Fruit fly (Drosophila melanogaster): Measurements from ENCODE around the gene mRpL36.

The mRpL36 gene

DNA sequence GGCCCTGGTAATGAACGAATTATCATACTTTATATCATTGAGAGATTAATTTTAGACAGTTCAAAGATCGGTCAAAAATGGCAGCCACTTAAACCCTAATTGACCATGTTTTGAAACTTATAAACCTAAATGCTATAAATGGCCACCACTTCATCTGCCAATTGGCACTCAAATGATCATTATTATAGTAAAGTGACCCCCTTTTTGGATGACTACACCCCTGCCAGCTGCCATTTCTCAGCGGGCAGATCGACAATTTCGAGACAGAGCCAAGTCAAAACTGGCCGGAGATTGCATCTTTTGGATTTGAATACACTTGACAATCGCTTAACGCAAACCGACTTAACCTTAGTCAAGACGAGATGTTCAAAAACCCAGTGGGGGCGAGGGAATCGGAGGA is 31.3 kb upstream of the mRpL36 start (continued):
- TF ChIP-seq CG9139 (GFP tag; optimal IDR thresholded peaks at IDR 0.05) (no peak), Met (GFP tag; optimal IDR thresholded peaks at IDR 0.05) (peak; percentile 29), CG34406 (GFP tag; optimal IDR thresholded peaks at IDR 0.05) (peak; percentile 45), CG6808 (GFP tag; optimal IDR thresholded peaks at IDR 0.05) (no peak), CG3919 (GFP tag; optimal IDR thresholded peaks at IDR 0.05) (peak; percentile 42), dac (GFP tag; optimal IDR thresholded peaks at IDR 0.05) (no peak), CG8632 (GFP tag; optimal IDR thresholded peaks at IDR 0.05) (peak; percentile 29), net (GFP tag; optimal IDR thresholded peaks at IDR 0.05) (peak; percentile 15), Eip93F (GFP tag; optimal IDR thresholded peaks at IDR 0.05) (no peak), CG1621 (tag; optimal IDR thresholded peaks at IDR 0.05) (no peak), vri (GFP tag; optimal IDR thresholded peaks at IDR 0.05) (no peak)

DNA sequence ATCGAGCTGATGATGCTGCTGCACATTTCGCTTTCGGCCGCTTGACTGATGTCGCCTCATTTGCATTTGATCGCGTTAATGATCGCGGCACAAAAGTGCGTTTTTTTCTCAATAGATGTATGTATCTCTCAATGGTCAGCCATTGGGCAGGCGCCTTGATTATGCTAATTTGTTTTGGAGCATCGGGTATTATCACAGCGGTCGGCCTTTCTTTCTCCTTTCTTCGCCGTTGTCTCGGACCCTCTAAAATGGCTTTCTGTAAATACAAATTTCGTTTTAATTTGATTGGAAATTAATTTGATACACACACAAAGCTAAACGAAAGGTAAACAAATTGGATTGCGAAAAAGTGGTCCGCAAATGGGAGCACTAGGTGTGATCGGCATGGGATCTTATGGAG is 30.4 kb upstream of the mRpL36 start:
- TF ChIP-seq fd85E (GFP tag; optimal IDR thresholded peaks at IDR 0.05) (no peak), CG8319 (GFP tag; optimal IDR thresholded peaks at IDR 0.05) (no peak), CG32006 (GFP tag; optimal IDR thresholded peaks at IDR 0.05) (no peak), Blimp-1 (GFP tag; optimal IDR thresholded peaks at IDR 0.05) (no peak), pdm3 (GFP tag; optimal IDR thresholded peaks at IDR 0.05) (no peak), Met (GFP tag; optimal IDR thresholded peaks at IDR 0.05) (no peak), Smox (GFP tag; optimal IDR thresholded peaks at IDR 0.05) (no peak), CG11294 (GFP tag; IDR thresholded peaks at IDR 0.05) (no peak), spab (GFP tag; optimal IDR thresholded peaks at IDR 0.05) (no peak), OdsH (GFP tag; optimal IDR thresholded peaks at IDR 0.05) (no peak), fd59A (GFP tag; optimal IDR thresholded peaks at IDR 0.05) (no peak), topi (GFP tag; optimal IDR thresholded peaks at IDR 0.05) (no peak)

DNA sequence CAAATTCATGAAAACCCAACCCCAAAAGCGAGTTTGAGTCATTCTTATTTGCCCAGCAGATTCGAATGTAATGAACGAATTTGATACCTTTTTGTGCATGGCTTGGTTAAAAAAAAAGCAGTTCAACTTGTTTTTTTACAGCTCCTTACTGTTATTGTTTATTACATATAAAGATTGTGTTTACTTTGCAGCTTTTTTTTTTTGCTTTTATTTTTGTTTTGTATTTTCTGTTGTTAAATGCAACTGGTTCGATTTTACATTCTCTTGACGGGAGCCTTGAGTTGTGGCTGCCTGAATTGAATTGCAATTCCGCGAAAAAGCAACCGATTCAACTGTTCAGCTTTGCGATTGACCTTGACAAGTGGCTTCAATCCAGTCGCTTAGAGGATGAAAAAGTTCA is 29.6 kb upstream of the mRpL36 start:
- TF ChIP-seq Eip78C (GFP tag) (peak; percentile 18), ss (GFP tag; optimal IDR thresholded peaks at IDR 0.05) (peak in 1 of 2 experiments; percentile 36), achi (GFP tag; optimal IDR thresholded peaks at IDR 0.05) (no peak), esn (GFP tag; optimal IDR thresholded peaks at IDR 0.05) (no peak), dac (GFP tag; optimal IDR thresholded peaks at IDR 0.05) (no peak), cyc (GFP tag; optimal IDR thresholded peaks at IDR 0.05) (no peak), CG10669 (GFP tag; optimal IDR thresholded peaks at IDR 0.05) (peak; percentile 9), dsx (GFP tag; optimal IDR thresholded peaks at IDR 0.05; ENCODE audit: poor library complexity, severe bottlenecking) (no peak), Hr4 (GFP tag; optimal IDR thresholded peaks at IDR 0.05) (no peak), fd59A (GFP tag; optimal IDR thresholded peaks at IDR 0.05) (no peak), CG11902 (GFP tag; optimal IDR thresholded peaks at IDR 0.05) (no peak), Lpt (GFP tag; optimal IDR thresholded peaks at IDR 0.05) (no peak), acj6 (GFP tag; optimal IDR thresholded peaks at IDR 0.05) (no peak), CG6808 (GFP tag; optimal IDR thresholded peaks at IDR 0.05) (peak; percentile 41), svp (GFP tag) (no peak), CG8632 (GFP tag; optimal IDR thresholded peaks at IDR 0.05) (peak; percentile 10), CG8319 (GFP tag; optimal IDR thresholded peaks at IDR 0.05) (no peak), CG9139 (GFP tag; optimal IDR thresholded peaks at IDR 0.05) (peak; percentile 36), CG7368 (GFP tag; optimal IDR thresholded peaks at IDR 0.05) (no peak), Sox102F (GFP tag; optimal IDR thresholded peaks at IDR 0.05) (no peak), CG15336 (GFP tag; IDR thresholded peaks at IDR 0.05) (peak; percentile 37; the same call in 1 of the 2 replicates), pdm3 (GFP tag; optimal IDR thresholded peaks at IDR 0.05) (no peak), Eip93F (GFP tag; optimal IDR thresholded peaks at IDR 0.05) (no peak), Gug (GFP tag; IDR thresholded peaks at IDR 0.05) (no peak), CG11762 (GFP tag; optimal IDR thresholded peaks at IDR 0.05; ENCODE audit: insufficient read depth) (no peak), CG6854 (GFP tag; optimal IDR thresholded peaks at IDR 0.05) (no peak), Hr39 (GFP tag; optimal IDR thresholded peaks at IDR 0.05) (no peak), spab (GFP tag; optimal IDR thresholded peaks at IDR 0.05) (peak; percentile 18), fd85E (GFP tag; optimal IDR thresholded peaks at IDR 0.05) (no peak)

All from whole organism, prepupa.